Worm (Caenorhabditis elegans) whole organism, midembryonic: ENCODE data around the gene srh-269.

ENCODE experiments used
- T22C8.4 ChIP-seq: fragments of 200-800 bp; sonication (Bioruptor generic); IDR thresholded peaks from 2 replicates; pipeline ENCODE4 v1.3.6; 2022; ENCODE audit warnings: missing genetic modification characterization, missing compliant biosample characterization
- cog-1 ChIP-seq: sonication (generic microtip); optimal IDR thresholded peaks from 2 replicates; lab custom pipeline; 2016; ENCODE audit warnings: missing genetic modification characterization, missing compliant biosample characterization
- flt-1 ChIP-seq: fragments of 200-800 bp; sonication (Bioruptor generic); IDR thresholded peaks from 2 replicates; pipeline ENCODE4 v1.3.6; 2022; ENCODE audit warnings: missing genetic modification characterization, missing compliant biosample characterization
- klf-2 ChIP-seq: fragments of 200-800 bp; sonication (Bioruptor generic); conservative IDR thresholded peaks from 2 replicates; pipeline ENCODE4 v1.3.6; 2022; ENCODE audit warnings: missing genetic modification reagents, missing genetic modification characterization, missing compliant biosample characterization
- med-1 ChIP-seq: sonication (generic microtip); optimal IDR thresholded peaks from 2 replicates; lab custom pipeline; 2017; ENCODE audit warnings: missing genetic modification characterization, mild to moderate bottlenecking, missing compliant biosample characterization, antibody characterized with exemption, missing genetic modification reagents; ENCODE audit not compliant: insufficient read depth
- ref-1 ChIP-seq: fragments of 200-800 bp; sonication (Bioruptor generic); conservative IDR thresholded peaks from 2 replicates; pipeline ENCODE4 v1.3.6; 2022; ENCODE audit warnings: missing genetic modification reagents, missing genetic modification characterization, missing compliant biosample characterization
- tab-1 ChIP-seq: fragments of 200-800 bp; sonication (Bioruptor generic); IDR thresholded peaks from 2 replicates; pipeline ENCODE4 v1.3.6; 2022; ENCODE audit warnings: missing genetic modification characterization, missing compliant biosample characterization
- ztf-23 ChIP-seq: fragments of 200-800 bp; sonication (Bioruptor generic); IDR thresholded peaks from 2 replicates; pipeline ENCODE4 v1.3.6; 2022; ENCODE audit warnings: missing genetic modification reagents, missing genetic modification characterization, missing compliant biosample characterization
- ztf-29 ChIP-seq: fragments of 200-800 bp; sonication (Bioruptor generic); IDR thresholded peaks from 2 replicates; pipeline ENCODE4 v1.3.6; 2022; ENCODE audit warnings: missing genetic modification reagents, missing genetic modification characterization, missing compliant biosample characterization

srh-269 gene

DNA sequence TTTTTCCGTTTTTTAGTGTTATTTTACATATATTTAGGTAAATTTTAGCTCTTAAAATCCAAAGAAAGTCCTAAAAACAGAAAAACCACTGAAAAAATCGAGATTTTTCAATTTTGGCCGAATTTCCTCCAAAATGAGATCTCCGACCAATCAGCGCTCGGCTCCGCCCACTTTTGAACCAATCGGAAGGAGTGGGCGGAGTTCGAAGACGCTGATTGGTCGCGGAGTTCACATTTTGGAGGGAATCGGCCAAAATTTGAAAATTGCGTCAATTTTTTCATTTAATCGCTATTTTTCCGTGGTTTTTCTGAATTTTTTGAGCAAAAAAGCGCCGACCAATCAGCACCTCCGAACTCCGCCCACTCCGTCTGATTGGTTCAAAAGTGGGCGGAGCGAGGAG lies 51.2 kb downstream of the srh-269 start:
- TF ChIP-seq flt-1 (GFP tag; lab: Robert Waterston, UW) (no peak), ref-1 (GFP tag; lab: Robert Waterston, UW) (no peak), ztf-29 (GFP tag; lab: Robert Waterston, UW) (no peak), tab-1 (GFP tag; lab: Robert Waterston, UW) (no peak), klf-2 (GFP tag; lab: Robert Waterston, UW) (no peak), med-1 (GFP tag; lab: Kevin White, UChicago) (no peak), cog-1 (tag; lab: Kevin White, UChicago) (no peak), ztf-23 (GFP tag; lab: Robert Waterston, UW) (no peak), T22C8.4 (no peak)
